Worm (Caenorhabditis elegans): ENCODE results near the gene srd-41.
"Not testable (repeated sequence)": the region's sequence is repeated elsewhere in the genome, so short reads cannot be mapped to it uniquely, and the experiment has no call there.

The srd-41 gene

ce11 chrX:12299834-12300233, 26.7 kb upstream of the srd-41 start, which contains the start of gene W06D11.5:
TSS of gene W06D11.5 (plus strand) at chrX:12300134.
- no peak for TF ChIP-seq nhr-25 (tag; optimal IDR thresholded peaks at IDR 0.05)

ce11 chrX:12302755-12303154, 23.8 kb upstream of the srd-41 start, which contains the start of gene dot-1.3:
TSS of gene dot-1.3 (minus strand) at chrX:12302855.
- TF ChIP-seq ztf-11, nhr-12, mab-5 (tag; optimal IDR thresholded peaks at IDR 0.05): not testable (repeated sequence)

- TF ChIP-seq elt-3 (tag; optimal IDR thresholded peaks at IDR 0.05) (no peak), ceh-16 (tag; optimal IDR thresholded peaks at IDR 0.05) (no peak), unc-62 (GFP tag; optimal IDR thresholded peaks at IDR 0.05) (no peak), skn-1 (tag; optimal IDR thresholded peaks at IDR 0.05) (no peak), ama-1 (optimal IDR thresholded peaks at IDR 0.05) (no peak), sma-9 (GFP tag; optimal IDR thresholded peaks at IDR 0.05) (no peak), sma-9 (tag; optimal IDR thresholded peaks at IDR 0.05) (no peak), ztf-11 (tag; optimal IDR thresholded peaks at IDR 0.05) (no peak), nhr-12 (tag; optimal IDR thresholded peaks at IDR 0.05) (no peak), nhr-25 (tag; optimal IDR thresholded peaks at IDR 0.05) (no peak), nhr-6 (tag; optimal IDR thresholded peaks at IDR 0.05) (no peak)
Measured at ce11 chrX:12304231-12304630, 22.3 kb upstream of the srd-41 start.

ce11 chrX:12306565-12306964, 20.0 kb upstream of the srd-41 start, which contains the start of gene phf-32:
TSS of gene phf-32 (plus strand) at chrX:12306865.
- TF ChIP-seq nhr-23 (tag; optimal IDR thresholded peaks at IDR 0.05) (no peak), sma-3 (GFP tag; optimal IDR thresholded peaks at IDR 0.05) (no peak), snpc-4 (tag; optimal IDR thresholded peaks at IDR 0.05) (no peak), nhr-6 (tag; optimal IDR thresholded peaks at IDR 0.05) (no peak), ceh-16 (tag; optimal IDR thresholded peaks at IDR 0.05) (no peak), ZK546.5 (tag; optimal IDR thresholded peaks at IDR 0.05) (no peak), aly-2 (tag; optimal IDR thresholded peaks at IDR 0.05) (no peak), nhr-11 (tag; optimal IDR thresholded peaks at IDR 0.05) (no peak), R02D3.7 (tag; optimal IDR thresholded peaks at IDR 0.05) (no peak)

ce11 chrX:12308045-12308499, 18.5 kb upstream of the srd-41 start, which contains the start of gene F17A2.16:
TSS of gene F17A2.16 (plus strand) at chrX:12308449.
- TF ChIP-seq lsy-2, ZK546.5, ztf-4 (tag; optimal IDR thresholded peaks at IDR 0.05): not testable (repeated sequence)

- TF ChIP-seq ztf-1 (GFP tag; conservative IDR thresholded peaks at IDR 0.05) (no peak), dmd-4 (tag; optimal IDR thresholded peaks at IDR 0.05) (no peak)
Measured at ce11 chrX:12313779-12314178, 12.7 kb upstream of the srd-41 start.

- TF ChIP-seq nhr-25 (tag; optimal IDR thresholded peaks at IDR 0.05) = no peak
- no peak for TF ChIP-seq mdl-1 (tag; optimal IDR thresholded peaks at IDR 0.05)
- TF ChIP-seq R02D3.7 (tag; optimal IDR thresholded peaks at IDR 0.05) = no peak
Measured at ce11 chrX:12314395-12314794, 12.1 kb upstream of the srd-41 start.

ce11 chrX:12315268-12315667, 11.3 kb upstream of the srd-41 start, which contains the start of gene xtr-2:
TSS of gene xtr-2 (plus strand) at chrX:12315568.
- no peak for TF ChIP-seq mbf-1 (tag; optimal IDR thresholded peaks at IDR 0.05)

ce11 chrX:12317560-12317959, 9.0 kb upstream of the srd-41 start:
- TF ChIP-seq egl-27 (tag; optimal IDR thresholded peaks at IDR 0.05) (no peak), nhr-237 (tag; optimal IDR thresholded peaks at IDR 0.05) (no peak), mdl-1 (tag; optimal IDR thresholded peaks at IDR 0.05) (no peak), ama-1 (optimal IDR thresholded peaks at IDR 0.05) (no peak), lin-39 (tag; optimal IDR thresholded peaks at IDR 0.05) (no peak), blmp-1 (tag; optimal IDR thresholded peaks at IDR 0.05; ENCODE audit: insufficient read depth) (no peak), ZK546.5 (tag; optimal IDR thresholded peaks at IDR 0.05) (no peak), nhr-77 (tag; optimal IDR thresholded peaks at IDR 0.05) (no peak), aly-2 (tag; optimal IDR thresholded peaks at IDR 0.05) (no peak), F13H6.1 (tag; optimal IDR thresholded peaks at IDR 0.05) (no peak), elt-1 (tag; optimal IDR thresholded peaks at IDR 0.05) (no peak), ceh-16 (tag; optimal IDR thresholded peaks at IDR 0.05) (no peak)

Measured in whole organism, L2 larva.